Fruit fly (Drosophila melanogaster) whole organism, embryonic: Measurements from ENCODE around the gene Rbp1-like.
A peak's percentile ranks its signal among the peaks of the same experiment; 100 is the strongest.

Source experiments
- Abd-B ChIP-seq: fragments of 200-800 bp; sonication (Bioruptor generic); optimal IDR thresholded peaks from 2 replicates; lab custom pipeline; 2018; ENCODE audit warnings: missing biosample characterization, mild to moderate bottlenecking, missing genetic modification characterization, moderate library complexity
- Antp ChIP-seq: fragments of 200-800 bp; sonication (Bioruptor generic); optimal IDR thresholded peaks from 3 replicates; lab custom pipeline; 2016; ENCODE audit warnings: missing biosample characterization, missing genetic modification characterization
- Blimp-1 ChIP-seq: fragments of 200-800 bp; sonication (Bioruptor generic); optimal IDR thresholded peaks from 3 replicates; lab custom pipeline; 2018; ENCODE audit warnings: missing biosample characterization, missing genetic modification characterization, mild to moderate bottlenecking, moderate library complexity, missing genetic modification reagents
- CG10543 ChIP-seq: fragments of 200-800 bp; sonication (Bioruptor generic); optimal IDR thresholded peaks from 3 replicates; lab custom pipeline; 2017; ENCODE audit warnings: missing biosample characterization, mild to moderate bottlenecking, missing genetic modification characterization, moderate library complexity
- CG12659 ChIP-seq: fragments of 200-800 bp; sonication (Bioruptor generic); optimal IDR thresholded peaks from 3 replicates; lab custom pipeline; 2017; ENCODE audit warnings: mild to moderate bottlenecking, missing biosample characterization, missing genetic modification reagents, missing genetic modification characterization
- CG13123 ChIP-seq: fragments of 200-800 bp; sonication (Bioruptor generic); optimal IDR thresholded peaks from 2 replicates; lab custom pipeline; 2016; ENCODE audit warnings: missing biosample characterization, missing genetic modification characterization
- CG14667 ChIP-seq: fragments of 200-800 bp; sonication (Bioruptor generic); IDR thresholded peaks from 2 replicates; pipeline ENCODE4 v1.3.6; 2022; ENCODE audit warnings: missing biosample characterization, missing genetic modification characterization
- CG17802 ChIP-seq: fragments of 200-800 bp; sonication (Bioruptor generic); optimal IDR thresholded peaks from 2 replicates; lab custom pipeline; 2018; ENCODE audit warnings: missing biosample characterization, mild to moderate bottlenecking, missing genetic modification characterization, moderate library complexity
- CG1792 ChIP-seq: fragments of 200-800 bp; sonication (Bioruptor generic); optimal IDR thresholded peaks from 2 replicates; lab custom pipeline; 2016; ENCODE audit warnings: missing biosample characterization, missing genetic modification characterization
- CG30020 ChIP-seq: fragments of 200-800 bp; optimal IDR thresholded peaks from 2 replicates; lab custom pipeline; 2019; ENCODE audit warnings: missing biosample characterization, mild to moderate bottlenecking, missing genetic modification characterization, moderate library complexity
- CG4707 ChIP-seq: fragments of 200-800 bp; sonication (Bioruptor generic); optimal IDR thresholded peaks from 2 replicates; lab custom pipeline; 2018; ENCODE audit warnings: missing biosample characterization, mild to moderate bottlenecking, missing genetic modification characterization, moderate library complexity
- CG5180 ChIP-seq: fragments of 200-800 bp; sonication (Bioruptor generic); optimal IDR thresholded peaks from 3 replicates; lab custom pipeline; 2017; ENCODE audit warnings: missing biosample characterization, missing genetic modification characterization, mild to moderate bottlenecking, moderate library complexity, missing genetic modification reagents
- CG6813 ChIP-seq: fragments of 200-800 bp; sonication (Bioruptor generic); optimal IDR thresholded peaks from 2 replicates; lab custom pipeline; 2017; ENCODE audit warnings: missing biosample characterization, missing genetic modification characterization, mild to moderate bottlenecking, moderate library complexity, missing genetic modification reagents
- CG7786 ChIP-seq: fragments of 200-800 bp; sonication (Bioruptor generic); optimal IDR thresholded peaks from 2 replicates; lab custom pipeline; 2016; ENCODE audit warnings: missing biosample characterization, missing genetic modification characterization
- CG8359 ChIP-seq: fragments of 200-800 bp; sonication (Bioruptor generic); optimal IDR thresholded peaks from 2 replicates; lab custom pipeline; 2017; ENCODE audit warnings: missing biosample characterization, mild to moderate bottlenecking, missing genetic modification characterization, borderline replicate concordance
- CG8944 ChIP-seq: fragments of 200-800 bp; sonication (Bioruptor generic); optimal IDR thresholded peaks from 3 replicates; lab custom pipeline; 2016; ENCODE audit warnings: missing biosample characterization, missing genetic modification characterization
- CG9215 ChIP-seq: fragments of 200-800 bp; sonication (Bioruptor generic); IDR thresholded peaks from 2 replicates; pipeline ENCODE4 v1.3.6; 2022; ENCODE audit warnings: missing biosample characterization, missing genetic modification characterization
- Dad ChIP-seq: fragments of 200-800 bp; sonication (Bioruptor generic); optimal IDR thresholded peaks from 3 replicates; lab custom pipeline; 2016; ENCODE audit warnings: missing biosample characterization, missing genetic modification characterization
- Dref ChIP-seq: fragments of 200-800 bp; sonication (Bioruptor generic); IDR thresholded peaks from 2 replicates; pipeline ENCODE4 v1.3.6; 2022; ENCODE audit warnings: missing biosample characterization, missing genetic modification characterization
- Ets65A ChIP-seq: fragments of 200-800 bp; sonication (Bioruptor generic); peaks from one replicate; lab custom pipeline; 2016; ENCODE audit warnings: missing biosample characterization, missing genetic modification characterization
- Gsc ChIP-seq: fragments of 200-800 bp; sonication (Bioruptor generic); IDR thresholded peaks from 2 replicates; pipeline ENCODE4 v1.3.6; 2022; ENCODE audit warnings: missing biosample characterization, missing genetic modification characterization
- Hand ChIP-seq: fragments of 200-800 bp; sonication (Bioruptor generic); optimal IDR thresholded peaks from 2 replicates; lab custom pipeline; 2017; ENCODE audit warnings: mild to moderate bottlenecking, missing biosample characterization, missing genetic modification reagents, missing genetic modification characterization
- HmgD ChIP-seq: fragments of 200-800 bp; sonication (Bioruptor generic); optimal IDR thresholded peaks from 3 replicates; lab custom pipeline; 2016; ENCODE audit warnings: missing biosample characterization, missing genetic modification characterization
- Hr3 ChIP-seq: fragments of 200-800 bp; sonication (Bioruptor generic); optimal IDR thresholded peaks from 3 replicates; lab custom pipeline; 2016; ENCODE audit warnings: missing biosample characterization, missing genetic modification characterization
- Hr78 ChIP-seq, 2 experiments: fragments of 200-800 bp in 1 of 2; fragments of >200 bp in 1 of 2; sonication (Bioruptor generic) in 1 of 2; optimal IDR thresholded peaks; 2 replicates each; lab custom pipeline; 2017 to 2019; ENCODE audit warnings: missing biosample characterization in 2 of 2, missing genetic modification characterization in 2 of 2, mild to moderate bottlenecking in 1 of 2, moderate library complexity in 1 of 2
- Jarid2 ChIP-seq: fragments of 200-800 bp; sonication (Bioruptor generic); optimal IDR thresholded peaks from 3 replicates; lab custom pipeline; 2017; ENCODE audit warnings: mild to moderate bottlenecking, missing biosample characterization, missing genetic modification reagents, missing genetic modification characterization
- Lhr ChIP-seq: fragments of 200-800 bp; sonication (Bioruptor generic); optimal IDR thresholded peaks from 3 replicates; lab custom pipeline; 2017; ENCODE audit warnings: mild to moderate bottlenecking, missing biosample characterization, missing genetic modification reagents, missing genetic modification characterization
- Mad ChIP-seq: fragments of 200-800 bp; sonication (Bioruptor generic); optimal IDR thresholded peaks from 2 replicates; lab custom pipeline; 2016; ENCODE audit warnings: missing biosample characterization, missing genetic modification characterization
- Six4 ChIP-seq: fragments of 200-800 bp; sonication (Bioruptor generic); optimal IDR thresholded peaks from 2 replicates; lab custom pipeline; 2016; ENCODE audit warnings: missing biosample characterization, missing genetic modification characterization
- Usf ChIP-seq: fragments of 200-800 bp; sonication (Bioruptor generic); optimal IDR thresholded peaks from 2 replicates; lab custom pipeline; 2017; ENCODE audit warnings: missing genotype, missing biosample characterization, missing genetic modification characterization
- YL-1 ChIP-seq: fragments of 200-800 bp; sonication (Bioruptor generic); optimal IDR thresholded peaks from 3 replicates; lab custom pipeline; 2017; ENCODE audit warnings: missing biosample characterization, mild to moderate bottlenecking, missing genetic modification characterization
- ab ChIP-seq: fragments of 200-800 bp; sonication (Bioruptor generic); optimal IDR thresholded peaks from 2 replicates; lab custom pipeline; 2016; ENCODE audit warnings: missing biosample characterization, missing genetic modification characterization
- bbx ChIP-seq: fragments of 200-800 bp; sonication (Bioruptor generic); IDR thresholded peaks from 2 replicates; pipeline ENCODE4 v1.3.6; 2022; ENCODE audit warnings: missing biosample characterization, missing genetic modification characterization; ENCODE audit not compliant: partially characterized antibody
- crp ChIP-seq, 2 experiments: fragments of 200-800 bp; sonication (Bioruptor generic); optimal IDR thresholded peaks; 2 replicates in 1 of 2; 3 replicates in 1 of 2; lab custom pipeline; 2017; ENCODE audit warnings: missing biosample characterization in 2 of 2, missing genetic modification characterization in 2 of 2, mild to moderate bottlenecking in 1 of 2, moderate library complexity in 1 of 2
- grau ChIP-seq: fragments of 200-800 bp; optimal IDR thresholded peaks from 3 replicates; lab custom pipeline; 2019; ENCODE audit warnings: missing biosample characterization, mild to moderate bottlenecking, missing genetic modification characterization, moderate library complexity
- insv ChIP-seq, 2 experiments: fragments of 200-800 bp; sonication (Bioruptor generic); optimal IDR thresholded peaks; 3 replicates each; lab custom pipeline; 2016 to 2018; ENCODE audit warnings: missing biosample characterization in 2 of 2, missing genetic modification characterization in 2 of 2
- jing ChIP-seq: fragments of 200-800 bp; sonication (Bioruptor generic); optimal IDR thresholded peaks from 2 replicates; lab custom pipeline; 2018; ENCODE audit warnings: missing biosample characterization, mild to moderate bottlenecking, missing genetic modification characterization
- kay ChIP-seq: fragments of 200-800 bp; sonication (Bioruptor generic); optimal IDR thresholded peaks from 2 replicates; lab custom pipeline; 2016; ENCODE audit warnings: missing biosample characterization, missing genetic modification characterization
- lilli ChIP-seq: fragments of 200-800 bp; sonication (Bioruptor generic); optimal IDR thresholded peaks from 3 replicates; lab custom pipeline; 2016; ENCODE audit warnings: missing biosample characterization, missing genetic modification characterization
- lola ChIP-seq, 3 experiments: fragments of >200 bp in 2 of 3; fragments of 200-800 bp in 1 of 3; sonication (Bioruptor generic) in 1 of 3; optimal IDR thresholded peaks; 2 replicates each; lab custom pipeline; 2017 to 2019; ENCODE audit warnings: missing biosample characterization in 3 of 3, missing genetic modification characterization in 3 of 3, mild to moderate bottlenecking in 1 of 3, moderate library complexity in 1 of 3
- pan ChIP-seq, 4 experiments: fragments of >200 bp in 3 of 4; fragments of 200-800 bp in 1 of 4; sonication (Bioruptor generic) in 1 of 4; optimal IDR thresholded peaks in 3 of 4; IDR thresholded peaks in 1 of 4; 2 replicates each; pipeline versions ENCODE4 v1.3.6 to Lab custom; 2017 to 2022; ENCODE audit warnings: missing biosample characterization in 2 of 4, missing genetic modification characterization in 2 of 4, mixed read lengths in 1 of 4
- phol ChIP-seq: fragments of 200-800 bp; sonication (Bioruptor generic); optimal IDR thresholded peaks from 3 replicates; lab custom pipeline; 2018; ENCODE audit warnings: missing biosample characterization, mild to moderate bottlenecking, missing genetic modification characterization, moderate library complexity
- run ChIP-seq: fragments of 200-800 bp; sonication (Bioruptor generic); optimal IDR thresholded peaks from 3 replicates; lab custom pipeline; 2018; ENCODE audit warnings: missing biosample characterization, mild to moderate bottlenecking, missing genetic modification characterization
- schlank ChIP-seq: fragments of 200-800 bp; sonication (Bioruptor generic); optimal IDR thresholded peaks from 2 replicates; lab custom pipeline; 2018; ENCODE audit warnings: missing biosample characterization, mild to moderate bottlenecking, missing genetic modification characterization
- shn ChIP-seq: fragments of 200-800 bp; sonication (Bioruptor generic); optimal IDR thresholded peaks from 3 replicates; lab custom pipeline; 2016; ENCODE audit warnings: missing biosample characterization, missing genetic modification characterization
- sug ChIP-seq: fragments of 200-800 bp; optimal IDR thresholded peaks from 2 replicates; lab custom pipeline; 2019; ENCODE audit warnings: missing biosample characterization, mild to moderate bottlenecking, missing genetic modification characterization, moderate library complexity
- tgo ChIP-seq: fragments of 200-800 bp; sonication (Bioruptor generic); IDR thresholded peaks from 3 replicates; pipeline ENCODE4 v1.3.6; 2022; ENCODE audit warnings: missing biosample characterization, missing genetic modification characterization
- toy ChIP-seq: fragments of 200-800 bp; sonication (Bioruptor generic); IDR thresholded peaks from 2 replicates; pipeline ENCODE4 v1.3.6; 2022; ENCODE audit warnings: missing biosample characterization, missing genetic modification characterization

Rbp1-like gene

dm6 chrX:13334434-13335146 is 50.1 kb downstream of the Rbp1-like start (continued):
- TF ChIP-seq CG12659 (GFP tag; lab: Kevin White, UChicago) (peak; percentile 51), CG17802 (no peak), Jarid2 (GFP tag; lab: Kevin White, UChicago) (no peak), CG13123 (GFP tag; lab: Kevin White, UChicago) (no peak), schlank (tag; lab: Kevin White, UChicago) (no peak), jing (no peak), CG6813 (peak; percentile 10), YL-1 (GFP tag; lab: Kevin White, UChicago) (no peak), CG8359 (GFP tag; lab: Kevin White, UChicago) (no peak), lola (GFP tag; optimal IDR thresholded peaks at IDR 0.05; lab: Kevin White, UChicago) (no peak), Antp (GFP tag; lab: Kevin White, UChicago) (peak; percentile 33), HmgD (GFP tag; lab: Kevin White, UChicago) (peak; percentile 33), Hr3 (GFP tag; lab: Kevin White, UChicago) (peak; percentile 8), CG30020 (tag; lab: Kevin White, UChicago) (no peak), Hr78 (GFP tag; optimal IDR thresholded peaks at IDR 0.05; lab: Kevin White, UChicago) (peak in 1 of 2 experiments; percentile 91), toy (GFP tag; lab: Robert Waterston, UW) (no peak), pan (optimal IDR thresholded peaks at IDR 0.05; lab: Kevin White, UChicago) (no peak), pan (GFP tag; optimal IDR thresholded peaks at IDR 0.05 in 1 of 2, IDR thresholded peaks at IDR 0.05 in 1 of 2) (peak in 1 of 2 experiments; percentile 23), Abd-B (no peak), Hand (GFP tag; lab: Kevin White, UChicago) (no peak), CG1792 (GFP tag; lab: Kevin White, UChicago) (no peak), Six4 (GFP tag; lab: Kevin White, UChicago) (no peak), Usf (no peak), CG9215 (no peak), Dad (GFP tag; lab: Kevin White, UChicago) (peak; percentile 37), CG4707 (no peak), CG10543 (GFP tag; lab: Kevin White, UChicago) (peak; percentile 42), Dref (no peak), Lhr (GFP tag; lab: Kevin White, UChicago) (peak; percentile 66), shn (GFP tag; lab: Kevin White, UChicago) (peak; percentile 54), CG14667 (no peak), grau (tag; lab: Kevin White, UChicago) (peak; percentile 9), lilli (peak; percentile 65), kay (GFP tag; lab: Kevin White, UChicago) (no peak), tgo (GFP tag; lab: Robert Waterston, UW) (no peak), Mad (GFP tag; lab: Kevin White, UChicago) (peak; percentile 41), run (tag; lab: Kevin White, UChicago) (peak; percentile 36), sug (tag; lab: Kevin White, UChicago) (peak; percentile 94), CG5180 (GFP tag; lab: Kevin White, UChicago) (no peak), Ets65A (peak; percentile 17), ab (no peak), phol (no peak), Blimp-1 (GFP tag; lab: Kevin White, UChicago) (no peak), crp (GFP tag; optimal IDR thresholded peaks at IDR 0.05; lab: Kevin White, UChicago) (no peak), insv (GFP tag; optimal IDR thresholded peaks at IDR 0.05; lab: Kevin White, UChicago) (peak in 1 of 2 experiments; percentile 4), CG8944 (GFP tag; lab: Kevin White, UChicago) (peak; percentile 30), bbx (no peak), Gsc (GFP tag; lab: Robert Waterston, UW) (no peak), CG7786 (GFP tag; lab: Kevin White, UChicago) (peak; percentile 15)
